Worm (Caenorhabditis elegans) whole organism, midembryonic: ENCODE data around the gene bre-1.
A peak's percentile ranks its signal among the peaks of the same experiment; 100 is the strongest.

Experiments used
- ref-1 ChIP-seq: fragments of 200-800 bp; sonication (Bioruptor generic); conservative IDR thresholded peaks from 2 replicates; pipeline ENCODE4 v1.3.6; 2022; ENCODE audit warnings: missing genetic modification reagents, missing genetic modification characterization, missing compliant biosample characterization
- ztf-23 ChIP-seq: fragments of 200-800 bp; sonication (Bioruptor generic); IDR thresholded peaks from 2 replicates; pipeline ENCODE4 v1.3.6; 2022; ENCODE audit warnings: missing genetic modification reagents, missing genetic modification characterization, missing compliant biosample characterization

DNA sequence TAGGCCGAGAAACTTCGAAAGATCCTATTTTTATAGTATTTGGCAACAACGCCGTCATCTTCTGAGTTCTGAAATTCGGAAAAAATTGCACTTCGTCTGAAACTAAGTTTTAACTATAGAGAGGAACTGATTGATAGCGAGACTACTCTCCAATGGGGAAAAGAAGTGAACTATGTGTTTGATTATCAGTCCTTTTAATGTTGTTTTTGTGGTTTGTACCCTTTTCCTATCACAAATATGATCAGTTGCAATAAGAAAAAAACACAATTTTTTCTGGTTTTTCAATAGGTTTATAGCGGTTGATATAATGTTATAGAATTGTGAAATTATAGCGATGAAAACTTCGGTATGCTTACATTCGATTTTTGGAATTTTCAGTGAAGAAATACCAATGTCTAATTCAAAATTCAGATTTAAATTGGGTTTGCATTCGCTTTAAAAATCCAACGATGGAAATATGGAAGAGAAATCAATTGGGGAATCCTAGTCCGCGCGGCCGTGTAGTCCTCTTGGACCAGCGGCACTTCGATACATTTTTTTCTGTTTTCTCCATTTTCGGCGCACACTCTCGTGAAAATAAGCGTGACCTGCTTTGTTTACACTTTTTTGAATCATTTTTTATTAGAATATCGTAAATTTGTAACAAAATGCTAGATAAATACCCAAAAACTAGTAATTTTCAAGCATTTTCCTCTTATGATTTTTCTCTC lies 13.7 kb upstream of the bre-1 start, which contains the start of gene C53B4.3:
- TF ChIP-seq ztf-23: peak; percentile 61; the same call in 1 of the 2 replicates
- 0 out of 2 replicates have a peak, but pooled peaks have one; percentile 27 for TF ChIP-seq ref-1 (GFP tag; lab: Robert Waterston, UW)
